Worm (Caenorhabditis elegans) whole organism, L2 larva: ENCODE measurements around the gene C04E6.7.

Experiments used
- ZK546.5 ChIP-seq: sonication (generic microtip); optimal IDR thresholded peaks from 2 replicates; lab custom pipeline; 2017; ENCODE audit warnings: missing biosample characterization, missing genetic modification characterization
- egl-27 ChIP-seq: sonication (generic microtip); optimal IDR thresholded peaks from 3 replicates; lab custom pipeline; 2017; ENCODE audit warnings: missing biosample characterization, missing genetic modification reagents, missing genetic modification characterization
- fos-1 ChIP-seq: fragments of 150-350 bp; optimal IDR thresholded peaks from 2 replicates; lab custom pipeline; 2014; ENCODE audit warnings: missing biosample characterization, missing genetic modification characterization
- unc-39 ChIP-seq: fragments of 150-350 bp; optimal IDR thresholded peaks from 2 replicates; lab custom pipeline; 2014; ENCODE audit warnings: missing biosample characterization, missing genetic modification characterization

DNA sequence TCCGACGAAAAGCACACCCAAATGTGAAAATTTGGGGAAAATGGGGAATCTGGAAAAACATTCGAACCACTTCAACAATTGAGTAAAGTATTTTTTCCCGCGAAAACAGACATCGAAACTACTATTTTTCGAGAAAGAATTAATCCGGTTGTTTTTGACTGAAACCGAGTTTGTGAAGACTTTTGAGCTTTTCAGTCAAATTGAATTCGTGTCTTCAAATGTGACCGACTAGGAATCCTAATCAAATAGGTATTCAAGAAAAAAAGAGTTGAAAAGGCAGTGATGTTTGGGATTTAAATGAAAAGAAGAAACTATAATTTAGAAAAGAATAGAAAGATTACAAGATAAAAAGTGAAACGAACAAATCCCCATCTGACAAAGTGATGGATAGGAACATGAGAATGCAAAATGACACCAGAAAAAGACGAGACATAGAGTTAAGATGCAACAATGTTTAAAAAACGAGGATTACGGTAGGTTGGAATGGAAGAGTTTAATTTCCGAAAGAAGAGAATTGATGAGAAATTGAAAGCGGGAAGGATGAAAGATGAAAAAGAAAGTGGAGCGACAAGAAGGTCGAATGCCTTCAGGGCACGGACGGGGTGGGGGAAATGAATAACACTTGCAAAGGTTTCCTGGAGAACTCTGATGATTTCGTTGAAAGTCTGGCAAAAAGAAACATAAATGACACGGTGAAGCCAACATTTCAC, 30.5 kb upstream of the C04E6.7 start, which contains the start of gene F26F12.8:
- TF ChIP-seq unc-39 (tag; lab: Kevin White, UChicago) (no peak), ZK546.5 (tag; lab: Kevin White, UChicago) (no peak), fos-1 (tag; lab: Kevin White, UChicago) (no peak), egl-27 (tag; lab: Kevin White, UChicago) (no peak)
